Fruit fly (Drosophila melanogaster) whole organism, embryonic: ENCODE results near the gene Fign.
A peak's percentile ranks its signal among the peaks of the same experiment; 100 is the strongest.

ENCODE experiments used
- ATbp ChIP-seq: fragments of 200-800 bp; sonication (Bioruptor generic); optimal IDR thresholded peaks from 2 replicates; lab custom pipeline; 2017; ENCODE audit warnings: missing biosample characterization, mild to moderate bottlenecking, missing genetic modification characterization, missing genetic modification reagents
- BEAF-32 ChIP-seq: fragments of 200-800 bp; sonication (Bioruptor generic); optimal IDR thresholded peaks from 3 replicates; lab custom pipeline; 2017; ENCODE audit warnings: missing biosample characterization, missing genetic modification characterization, mild to moderate bottlenecking, moderate library complexity, missing genetic modification reagents
- CG12155 ChIP-seq: fragments of 200-800 bp; sonication (Bioruptor generic); optimal IDR thresholded peaks from 3 replicates; lab custom pipeline; 2016; ENCODE audit warnings: missing biosample characterization, missing genetic modification characterization
- CG15269 ChIP-seq: fragments of 200-800 bp; sonication (Bioruptor generic); optimal IDR thresholded peaks from 2 replicates; lab custom pipeline; 2018; ENCODE audit warnings: missing biosample characterization, mild to moderate bottlenecking, missing genetic modification characterization, moderate library complexity
- CG15601 ChIP-seq: fragments of 200-800 bp; sonication (Bioruptor generic); optimal IDR thresholded peaks from 3 replicates; lab custom pipeline; 2019; ENCODE audit warnings: missing biosample characterization, mild to moderate bottlenecking, missing genetic modification characterization, moderate library complexity
- CG1602 ChIP-seq: fragments of 200-800 bp; sonication (Bioruptor generic); optimal IDR thresholded peaks from 3 replicates; lab custom pipeline; 2016; ENCODE audit warnings: missing biosample characterization, missing genetic modification characterization
- CG17568 ChIP-seq: fragments of 200-800 bp; sonication (Bioruptor generic); optimal IDR thresholded peaks from 2 replicates; lab custom pipeline; 2018; ENCODE audit warnings: missing biosample characterization, mild to moderate bottlenecking, missing genetic modification characterization, moderate library complexity
- CG17829 ChIP-seq: fragments of 200-800 bp; optimal IDR thresholded peaks from 2 replicates; lab custom pipeline; 2019; ENCODE audit warnings: missing biosample characterization, mild to moderate bottlenecking, missing genetic modification characterization, moderate library complexity
- CG18011 ChIP-seq: fragments of 200-800 bp; sonication (Bioruptor generic); optimal IDR thresholded peaks from 2 replicates; lab custom pipeline; 2017; ENCODE audit warnings: missing biosample characterization, missing genetic modification characterization, mild to moderate bottlenecking, moderate library complexity, missing genotype
- CG1832 ChIP-seq: fragments of 200-800 bp; sonication (Bioruptor generic); optimal IDR thresholded peaks from 2 replicates; lab custom pipeline; 2017; ENCODE audit warnings: missing biosample characterization, mild to moderate bottlenecking, missing genetic modification characterization, inconsistent platforms
- CG18476 ChIP-seq: fragments of 200-800 bp; sonication (Bioruptor generic); optimal IDR thresholded peaks from 2 replicates; lab custom pipeline; 2016; ENCODE audit warnings: missing biosample characterization, mild to moderate bottlenecking, missing genetic modification characterization
- CG4328 ChIP-seq: fragments of 200-800 bp; sonication (Bioruptor generic); optimal IDR thresholded peaks from 3 replicates; lab custom pipeline; 2017; ENCODE audit warnings: missing biosample characterization, missing genetic modification reagents, missing genetic modification characterization
- CG4617 ChIP-seq: fragments of 200-800 bp; sonication (Bioruptor generic); optimal IDR thresholded peaks from 3 replicates; lab custom pipeline; 2016; ENCODE audit warnings: missing biosample characterization, missing genetic modification characterization, borderline replicate concordance
- CG5245 ChIP-seq: fragments of 200-800 bp; sonication (Bioruptor generic); optimal IDR thresholded peaks from 3 replicates; lab custom pipeline; 2016; ENCODE audit warnings: missing biosample characterization, missing genetic modification characterization
- CG6272 ChIP-seq: fragments of 200-800 bp; sonication (Bioruptor generic); IDR thresholded peaks from 2 replicates; pipeline ENCODE4 v1.3.6; 2022; ENCODE audit warnings: missing biosample characterization, missing genetic modification characterization
- CG6765 ChIP-seq: fragments of 200-800 bp; sonication (Bioruptor generic); optimal IDR thresholded peaks from 3 replicates; lab custom pipeline; 2017; ENCODE audit warnings: missing biosample characterization, mild to moderate bottlenecking, missing genetic modification characterization
- CG6791 ChIP-seq: fragments of 200-800 bp; sonication (Bioruptor generic); IDR thresholded peaks from 3 replicates; pipeline ENCODE4 v1.3.6; 2022; ENCODE audit warnings: missing biosample characterization, missing genetic modification characterization; ENCODE audit not compliant: partially characterized antibody
- CG7372 ChIP-seq: fragments of 200-800 bp; sonication (Bioruptor generic); IDR thresholded peaks from 2 replicates; pipeline ENCODE4 v1.3.6; 2022; ENCODE audit warnings: missing biosample characterization, missing genetic modification characterization
- D19A ChIP-seq: fragments of 200-800 bp; optimal IDR thresholded peaks from 3 replicates; lab custom pipeline; 2019; ENCODE audit warnings: missing biosample characterization, mild to moderate bottlenecking, missing genetic modification characterization, moderate library complexity
- Dbx ChIP-seq: fragments of 200-800 bp; sonication (Bioruptor generic); IDR thresholded peaks from 3 replicates; pipeline ENCODE4 v1.3.6; 2022; ENCODE audit warnings: missing biosample characterization, missing genetic modification characterization
- Dfd ChIP-seq, 2 experiments: fragments of >200 bp; optimal IDR thresholded peaks; 2 replicates each; lab custom pipeline; 2017; ENCODE audit warnings: missing biosample characterization in 2 of 2, missing genetic modification characterization in 2 of 2
- Gug ChIP-seq: fragments of 200-800 bp; sonication (Bioruptor generic); IDR thresholded peaks from 4 replicates; pipeline ENCODE4 v1.3.6; 2022; ENCODE audit warnings: missing biosample characterization, missing genetic modification characterization
- Mad ChIP-seq: fragments of 200-800 bp; sonication (Bioruptor generic); optimal IDR thresholded peaks from 2 replicates; lab custom pipeline; 2016; ENCODE audit warnings: missing biosample characterization, missing genetic modification characterization
- Ptx1 ChIP-seq: fragments of 200-800 bp; sonication (Bioruptor generic); IDR thresholded peaks from 2 replicates; pipeline ENCODE4 v1.3.6; 2022; ENCODE audit warnings: missing biosample characterization, missing genetic modification characterization
- Ravus ChIP-seq: fragments of 200-800 bp; sonication (Bioruptor generic); IDR thresholded peaks from 2 replicates; pipeline ENCODE4 v1.3.6; 2022; ENCODE audit warnings: missing biosample characterization, missing genetic modification characterization
- Sox100B ChIP-seq: fragments of 200-800 bp; sonication (Bioruptor generic); optimal IDR thresholded peaks from 3 replicates; lab custom pipeline; 2018; ENCODE audit warnings: missing biosample characterization, mild to moderate bottlenecking, missing genetic modification characterization
- Ssrp ChIP-seq: fragments of 200-800 bp; sonication (Bioruptor generic); optimal IDR thresholded peaks from 2 replicates; lab custom pipeline; 2018; ENCODE audit warnings: missing biosample characterization, mild to moderate bottlenecking, missing genetic modification characterization, moderate library complexity
- Tbp ChIP-seq: fragments of >200 bp; optimal IDR thresholded peaks from 2 replicates; lab custom pipeline; 2018; ENCODE audit warnings: missing biosample characterization, missing genetic modification characterization
- Trl ChIP-seq, 3 experiments: fragments of >200 bp in 2 of 3; fragments of 200-800 bp in 1 of 3; sonication (Bioruptor generic) in 1 of 3; optimal IDR thresholded peaks; 2 replicates in 1 of 3; 3 replicates in 2 of 3; lab custom pipeline; 2016 to 2017; ENCODE audit warnings: missing biosample characterization in 1 of 3, missing genetic modification characterization in 1 of 3
- btn ChIP-seq: fragments of 200-800 bp; sonication (Bioruptor generic); optimal IDR thresholded peaks from 2 replicates; lab custom pipeline; 2016; ENCODE audit warnings: missing biosample characterization, missing genetic modification characterization
- cato ChIP-seq: fragments of 200-800 bp; sonication (Bioruptor generic); optimal IDR thresholded peaks from 2 replicates; lab custom pipeline; 2016; ENCODE audit warnings: missing biosample characterization, missing genetic modification characterization, borderline replicate concordance
- da ChIP-seq: fragments of 200-800 bp; sonication (Bioruptor generic); optimal IDR thresholded peaks from 2 replicates; lab custom pipeline; 2016; ENCODE audit warnings: missing biosample characterization, missing genetic modification characterization
- fd102C ChIP-seq: fragments of 200-800 bp; sonication (Bioruptor generic); optimal IDR thresholded peaks from 2 replicates; lab custom pipeline; 2018; ENCODE audit warnings: missing biosample characterization, mild to moderate bottlenecking, missing genetic modification characterization, moderate library complexity
- fu2 ChIP-seq: fragments of 200-800 bp; sonication (Bioruptor generic); optimal IDR thresholded peaks from 2 replicates; lab custom pipeline; 2016; ENCODE audit warnings: missing biosample characterization, missing genetic modification characterization
- gsb ChIP-seq: fragments of 200-800 bp; sonication (Bioruptor generic); IDR thresholded peaks from 2 replicates; pipeline ENCODE4 v1.3.6; 2022; ENCODE audit warnings: missing biosample characterization, missing genetic modification characterization
- h ChIP-seq: fragments of >200 bp; optimal IDR thresholded peaks from 2 replicates; lab custom pipeline; 2017
- kah ChIP-seq: fragments of 200-800 bp; sonication (Bioruptor generic); optimal IDR thresholded peaks from 2 replicates; lab custom pipeline; 2018; ENCODE audit warnings: missing biosample characterization, mild to moderate bottlenecking, missing genetic modification characterization
- lab ChIP-seq: fragments of 200-800 bp; sonication (Bioruptor generic); optimal IDR thresholded peaks from 3 replicates; lab custom pipeline; 2017; ENCODE audit warnings: missing biosample characterization, missing genetic modification characterization, mild to moderate bottlenecking, moderate library complexity, missing genetic modification reagents
- lilli ChIP-seq: fragments of 200-800 bp; sonication (Bioruptor generic); optimal IDR thresholded peaks from 3 replicates; lab custom pipeline; 2016; ENCODE audit warnings: missing biosample characterization, missing genetic modification characterization
- lola ChIP-seq, 3 experiments: fragments of >200 bp in 2 of 3; fragments of 200-800 bp in 1 of 3; sonication (Bioruptor generic) in 1 of 3; optimal IDR thresholded peaks; 2 replicates each; lab custom pipeline; 2017 to 2019; ENCODE audit warnings: missing biosample characterization in 3 of 3, missing genetic modification characterization in 3 of 3, mild to moderate bottlenecking in 1 of 3, moderate library complexity in 1 of 3
- mld ChIP-seq: fragments of 200-800 bp; sonication (Bioruptor generic); IDR thresholded peaks from 3 replicates; pipeline ENCODE4 v1.3.6; 2022; ENCODE audit warnings: missing biosample characterization, missing genetic modification characterization; ENCODE audit not compliant: partially characterized antibody
- nau ChIP-seq: fragments of 200-800 bp; sonication (Bioruptor generic); optimal IDR thresholded peaks from 3 replicates; lab custom pipeline; 2017; ENCODE audit warnings: missing biosample characterization, mild to moderate bottlenecking, missing genetic modification characterization, missing genetic modification reagents
- nmo ChIP-seq: fragments of 200-800 bp; sonication (Bioruptor generic); optimal IDR thresholded peaks from 2 replicates; lab custom pipeline; 2018; ENCODE audit warnings: missing biosample characterization, mild to moderate bottlenecking, missing genetic modification characterization, moderate library complexity
- tio ChIP-seq: fragments of 200-800 bp; sonication (Bioruptor generic); optimal IDR thresholded peaks from 2 replicates; lab custom pipeline; 2017; ENCODE audit warnings: missing biosample characterization, missing genetic modification characterization, inconsistent platforms
- toy ChIP-seq: fragments of 200-800 bp; sonication (Bioruptor generic); IDR thresholded peaks from 2 replicates; pipeline ENCODE4 v1.3.6; 2022; ENCODE audit warnings: missing biosample characterization, missing genetic modification characterization
- tup ChIP-seq: fragments of 200-800 bp; sonication (Bioruptor generic); optimal IDR thresholded peaks from 2 replicates; lab custom pipeline; 2016; ENCODE audit warnings: missing biosample characterization, mild to moderate bottlenecking, missing genetic modification characterization, moderate library complexity
- vfl ChIP-seq: fragments of 200-800 bp; sonication (Bioruptor generic); optimal IDR thresholded peaks from 2 replicates; lab custom pipeline; 2016; ENCODE audit warnings: missing biosample characterization, missing genetic modification characterization
- yki ChIP-seq: fragments of >200 bp; optimal IDR thresholded peaks from 3 replicates; lab custom pipeline; 2018

The Fign gene

DNA sequence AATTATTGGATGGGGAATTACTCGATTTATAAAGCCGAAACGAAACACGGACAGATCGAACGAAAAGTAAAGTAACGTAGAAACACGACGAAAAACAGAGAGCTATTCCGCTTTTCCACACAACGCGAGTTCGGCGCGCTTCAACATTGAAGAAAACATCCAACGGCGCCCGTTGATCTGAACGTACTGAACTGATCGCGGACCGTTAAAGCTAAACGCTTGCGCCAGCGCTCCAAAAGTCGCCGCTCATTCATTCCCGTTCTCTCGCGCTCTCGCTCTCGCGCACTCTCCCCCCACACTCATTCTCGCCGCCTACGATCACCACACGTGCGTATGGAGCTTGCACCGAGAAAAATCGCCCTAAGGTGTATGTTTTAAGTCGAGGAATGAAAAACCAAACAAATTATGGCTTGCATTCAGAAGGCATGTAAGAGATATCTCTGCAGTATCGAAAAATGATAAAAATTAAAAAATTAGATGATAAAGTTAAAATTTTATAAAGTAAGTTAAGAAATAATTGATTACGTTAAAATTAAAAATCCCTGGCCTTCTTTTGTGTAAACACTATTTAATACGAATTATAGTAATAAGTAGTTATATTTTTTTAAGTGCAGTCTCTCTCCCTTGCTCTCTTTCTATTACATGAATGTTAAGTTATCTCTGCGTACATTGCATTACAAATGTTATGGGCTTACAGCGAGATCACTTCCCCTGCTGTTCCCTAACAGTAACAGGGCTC is 35.1 kb upstream of the Fign start, which contains the start of gene E23 (continued):
- peak; percentile 97 for TF ChIP-seq gsb (GFP tag; lab: Robert Waterston, UW)
- peak; percentile 98 for TF ChIP-seq CG7372 (GFP tag; lab: Robert Waterston, UW)
- TF ChIP-seq vfl (GFP tag; lab: Kevin White, UChicago): peak; percentile 97
- TF ChIP-seq h (lab: Kevin White, UChicago): no peak
- peak; percentile 97 for TF ChIP-seq Gug (GFP tag; lab: Robert Waterston, UW)
- peak in 1 of 3 experiments; percentile 100 for TF ChIP-seq lola (GFP tag; optimal IDR thresholded peaks at IDR 0.05; lab: Kevin White, UChicago)
- peak; percentile 98 for TF ChIP-seq Mad (GFP tag; lab: Kevin White, UChicago)
- TF ChIP-seq CG12155 (GFP tag; lab: Kevin White, UChicago): peak; percentile 97
- peak; percentile 99 for TF ChIP-seq Ptx1
- peak; percentile 93 for TF ChIP-seq da (GFP tag; lab: Kevin White, UChicago)
- peak; percentile 97 for TF ChIP-seq nau (GFP tag; lab: Kevin White, UChicago)
- TF ChIP-seq CG6765: peak; percentile 96
- peak; percentile 94 for TF ChIP-seq fu2 (GFP tag; lab: Kevin White, UChicago)
- peak; percentile 96 for TF ChIP-seq CG18476 (GFP tag; lab: Kevin White, UChicago)
- peak; percentile 98 for TF ChIP-seq CG17568 (GFP tag; lab: Kevin White, UChicago)
- TF ChIP-seq CG4617 (GFP tag; lab: Kevin White, UChicago): peak; percentile 95
- TF ChIP-seq nmo: peak; percentile 100
- TF ChIP-seq CG4328 (GFP tag; lab: Kevin White, UChicago): peak; percentile 98
- TF ChIP-seq D19A (tag; lab: Kevin White, UChicago): peak; percentile 98
- peak; percentile 99 for TF ChIP-seq Ssrp (tag; lab: Kevin White, UChicago)
- peak; percentile 88 to 97 for TF ChIP-seq Trl (optimal IDR thresholded peaks at IDR 0.05; lab: Kevin White, UChicago)
- peak; percentile 94 for TF ChIP-seq Trl (GFP tag; optimal IDR thresholded peaks at IDR 0.05; lab: Kevin White, UChicago)
- TF ChIP-seq kah (GFP tag; lab: Kevin White, UChicago): peak; percentile 94
- TF ChIP-seq CG15601 (tag; lab: Kevin White, UChicago): peak; percentile 99
- TF ChIP-seq CG1602 (GFP tag; lab: Kevin White, UChicago): peak; percentile 99
- peak; percentile 99 for TF ChIP-seq ATbp (GFP tag; lab: Kevin White, UChicago)
- peak; percentile 98 for TF ChIP-seq lilli (GFP tag; lab: Kevin White, UChicago)
- peak; percentile 56 for TF ChIP-seq fd102C
- no peak for TF ChIP-seq CG6791
- TF ChIP-seq lab (GFP tag; lab: Kevin White, UChicago): peak; percentile 98
- peak; percentile 17 for TF ChIP-seq BEAF-32 (GFP tag; lab: Kevin White, UChicago)
- peak; percentile 99 for TF ChIP-seq CG15269 (tag; lab: Kevin White, UChicago)
- TF ChIP-seq Tbp (GFP tag; lab: Kevin White, UChicago): no peak
- TF ChIP-seq CG18011 (GFP tag; lab: Kevin White, UChicago): peak; percentile 92
- TF ChIP-seq CG17829 (tag; lab: Kevin White, UChicago): peak; percentile 99
- TF ChIP-seq Dfd (GFP tag; optimal IDR thresholded peaks at IDR 0.05; lab: Kevin White, UChicago): no peak
- TF ChIP-seq CG1832: no peak
- peak; percentile 77 for TF ChIP-seq btn (GFP tag; lab: Kevin White, UChicago)
- TF ChIP-seq Dbx (GFP tag; lab: Robert Waterston, UW): peak; percentile 98
- no peak for TF ChIP-seq yki (lab: Kevin White, UChicago)
- peak; percentile 93 for TF ChIP-seq Ravus (GFP tag; lab: Robert Waterston, UW)
- peak; percentile 97 for TF ChIP-seq CG6272 (GFP tag; lab: Robert Waterston, UW)
- TF ChIP-seq CG5245 (GFP tag; lab: Kevin White, UChicago): peak; percentile 97
- peak; percentile 99 for TF ChIP-seq tio
- peak; percentile 70; the same call in 1 of the 3 replicates for TF ChIP-seq mld (GFP tag; lab: Robert Waterston, UW)
- peak; percentile 94 for TF ChIP-seq toy
- peak; percentile 93 for TF ChIP-seq tup
- TF ChIP-seq Sox100B (GFP tag; lab: Kevin White, UChicago): peak; percentile 100
- peak; percentile 98 for TF ChIP-seq cato (GFP tag; lab: Kevin White, UChicago)
